Fruit fly (Drosophila melanogaster) whole organism, embryonic: ENCODE data around the gene snz.

ENCODE experiments used
- Adf1 ChIP-seq: fragments of 200-800 bp; sonication (Bioruptor generic); IDR thresholded peaks from 2 replicates; pipeline ENCODE4 v1.3.6; 2022; ENCODE audit warnings: missing biosample characterization, missing genetic modification characterization
- CG12104 ChIP-seq: fragments of 200-800 bp; sonication (Bioruptor generic); optimal IDR thresholded peaks from 3 replicates; lab custom pipeline; 2016; ENCODE audit warnings: missing biosample characterization, missing genetic modification characterization
- CG17912 ChIP-seq: fragments of 200-800 bp; sonication (Bioruptor generic); optimal IDR thresholded peaks from 2 replicates; lab custom pipeline; 2018; ENCODE audit warnings: missing biosample characterization, mild to moderate bottlenecking, missing genetic modification characterization
- CG1832 ChIP-seq: fragments of 200-800 bp; sonication (Bioruptor generic); optimal IDR thresholded peaks from 2 replicates; lab custom pipeline; 2017; ENCODE audit warnings: missing biosample characterization, mild to moderate bottlenecking, missing genetic modification characterization, inconsistent platforms
- CG18764 ChIP-seq: fragments of 200-800 bp; sonication (Bioruptor generic); optimal IDR thresholded peaks from 3 replicates; lab custom pipeline; 2016; ENCODE audit warnings: missing biosample characterization, missing genetic modification characterization
- CG2875 ChIP-seq: fragments of 200-800 bp; sonication (Bioruptor generic); optimal IDR thresholded peaks from 2 replicates; lab custom pipeline; 2017; ENCODE audit warnings: missing biosample characterization, mild to moderate bottlenecking, missing genetic modification characterization, missing genetic modification reagents
- CG5180 ChIP-seq: fragments of 200-800 bp; sonication (Bioruptor generic); optimal IDR thresholded peaks from 3 replicates; lab custom pipeline; 2017; ENCODE audit warnings: missing biosample characterization, missing genetic modification characterization, mild to moderate bottlenecking, moderate library complexity, missing genetic modification reagents
- CG7987 ChIP-seq: fragments of 200-800 bp; sonication (Bioruptor generic); optimal IDR thresholded peaks from 2 replicates; lab custom pipeline; 2018; ENCODE audit warnings: missing biosample characterization, mild to moderate bottlenecking, missing genetic modification characterization, moderate library complexity
- Camta ChIP-seq: fragments of 200-800 bp; sonication (Bioruptor generic); optimal IDR thresholded peaks from 2 replicates; lab custom pipeline; 2016; ENCODE audit warnings: missing biosample characterization, missing genetic modification characterization
- D19B ChIP-seq: fragments of 200-800 bp; sonication (Bioruptor generic); optimal IDR thresholded peaks from 2 replicates; lab custom pipeline; 2017; ENCODE audit warnings: missing biosample characterization, mild to moderate bottlenecking, missing genetic modification characterization
- Gug ChIP-seq: fragments of 200-800 bp; sonication (Bioruptor generic); IDR thresholded peaks from 4 replicates; pipeline ENCODE4 v1.3.6; 2022; ENCODE audit warnings: missing biosample characterization, missing genetic modification characterization
- HHEX ChIP-seq: fragments of 200-800 bp; sonication (Bioruptor generic); optimal IDR thresholded peaks from 3 replicates; lab custom pipeline; 2017; ENCODE audit warnings: missing biosample characterization, mild to moderate bottlenecking, missing genetic modification characterization, missing genetic modification reagents
- HLH54F ChIP-seq: fragments of 200-800 bp; sonication (Bioruptor generic); optimal IDR thresholded peaks from 3 replicates; lab custom pipeline; 2016; ENCODE audit warnings: missing biosample characterization, missing genetic modification characterization
- Hr39 ChIP-seq: fragments of >200 bp; optimal IDR thresholded peaks from 2 replicates; lab custom pipeline; 2017
- Lhr ChIP-seq: fragments of 200-800 bp; sonication (Bioruptor generic); optimal IDR thresholded peaks from 3 replicates; lab custom pipeline; 2017; ENCODE audit warnings: mild to moderate bottlenecking, missing biosample characterization, missing genetic modification reagents, missing genetic modification characterization
- Lpt ChIP-seq: fragments of >200 bp; optimal IDR thresholded peaks from 2 replicates; lab custom pipeline; 2018; ENCODE audit warnings: missing biosample characterization, missing genetic modification characterization
- MESR4 ChIP-seq: fragments of 200-800 bp; sonication (Bioruptor generic); optimal IDR thresholded peaks from 2 replicates; lab custom pipeline; 2018; ENCODE audit warnings: missing biosample characterization, mild to moderate bottlenecking, missing genetic modification characterization, moderate library complexity
- Meics ChIP-seq: fragments of 200-800 bp; sonication (Bioruptor generic); optimal IDR thresholded peaks from 2 replicates; lab custom pipeline; 2017; ENCODE audit warnings: missing biosample characterization, mild to moderate bottlenecking, missing genetic modification characterization
- Nf-YC ChIP-seq: fragments of 200-800 bp; optimal IDR thresholded peaks from 3 replicates; lab custom pipeline; 2019; ENCODE audit warnings: missing biosample characterization, mild to moderate bottlenecking, missing genetic modification characterization, moderate library complexity
- NfI ChIP-seq: fragments of 200-800 bp; sonication (Bioruptor generic); optimal IDR thresholded peaks from 3 replicates; lab custom pipeline; 2018; ENCODE audit warnings: missing biosample characterization, mild to moderate bottlenecking, missing genetic modification characterization, moderate library complexity
- Rfx ChIP-seq: fragments of 200-800 bp; sonication (Bioruptor generic); IDR thresholded peaks from 2 replicates; pipeline ENCODE4 v1.3.6; 2022; ENCODE audit warnings: missing biosample characterization, missing genetic modification characterization
- Scr ChIP-seq: fragments of 200-800 bp; sonication (Bioruptor generic); IDR thresholded peaks from 2 replicates; pipeline ENCODE4 v1.3.6; 2022; ENCODE audit warnings: missing biosample characterization, missing genetic modification characterization; ENCODE audit not compliant: partially characterized antibody
- TFAM ChIP-seq: fragments of 200-800 bp; sonication (Bioruptor generic); optimal IDR thresholded peaks from 2 replicates; lab custom pipeline; 2017; ENCODE audit warnings: missing biosample characterization, missing genetic modification characterization, inconsistent platforms
- ab ChIP-seq: fragments of 200-800 bp; sonication (Bioruptor generic); optimal IDR thresholded peaks from 2 replicates; lab custom pipeline; 2016; ENCODE audit warnings: missing biosample characterization, missing genetic modification characterization
- ato ChIP-seq: fragments of 200-800 bp; sonication (Bioruptor generic); IDR thresholded peaks from 2 replicates; pipeline ENCODE4 v1.3.6; 2022; ENCODE audit warnings: missing biosample characterization, missing genetic modification characterization; ENCODE audit not compliant: partially characterized antibody
- br ChIP-seq: fragments of >200 bp; optimal IDR thresholded peaks from 2 replicates; lab custom pipeline; 2017
- chn ChIP-seq: fragments of 200-800 bp; sonication (Bioruptor generic); optimal IDR thresholded peaks from 2 replicates; lab custom pipeline; 2016; ENCODE audit warnings: missing biosample characterization, missing genetic modification characterization
- corto ChIP-seq: fragments of 200-800 bp; sonication (Bioruptor generic); optimal IDR thresholded peaks from 2 replicates; lab custom pipeline; 2016; ENCODE audit warnings: missing biosample characterization, mild to moderate bottlenecking, missing genetic modification characterization, moderate library complexity
- cwo ChIP-seq: fragments of 200-800 bp; sonication (Bioruptor generic); optimal IDR thresholded peaks from 3 replicates; lab custom pipeline; 2017; ENCODE audit warnings: missing biosample characterization, missing genetic modification characterization, mild to moderate bottlenecking, moderate library complexity, missing genetic modification reagents
- dm ChIP-seq: fragments of 200-800 bp; sonication (Bioruptor generic); optimal IDR thresholded peaks from 3 replicates; lab custom pipeline; 2016; ENCODE audit warnings: missing biosample characterization, missing genetic modification characterization
- dysf ChIP-seq: fragments of 200-800 bp; sonication (Bioruptor generic); IDR thresholded peaks from 3 replicates; pipeline ENCODE4 v1.3.6; 2022; ENCODE audit warnings: missing biosample characterization, missing genetic modification characterization
- en ChIP-seq: fragments of 200-800 bp; sonication (Bioruptor generic); optimal IDR thresholded peaks from 2 replicates; lab custom pipeline; 2016; ENCODE audit warnings: missing biosample characterization, missing genetic modification characterization
- eve ChIP-seq, 2 experiments: fragments of >200 bp; optimal IDR thresholded peaks; 2 replicates each; lab custom pipeline; 2017; ENCODE audit warnings: missing biosample characterization in 2 of 2, missing genetic modification characterization in 2 of 2
- gcm ChIP-seq: fragments of 200-800 bp; sonication (Bioruptor generic); optimal IDR thresholded peaks from 2 replicates; lab custom pipeline; 2019; ENCODE audit warnings: missing biosample characterization, mild to moderate bottlenecking, missing genetic modification characterization, moderate library complexity
- grau ChIP-seq: fragments of 200-800 bp; optimal IDR thresholded peaks from 3 replicates; lab custom pipeline; 2019; ENCODE audit warnings: missing biosample characterization, mild to moderate bottlenecking, missing genetic modification characterization, moderate library complexity
- mirr ChIP-seq: fragments of 200-800 bp; sonication (Bioruptor generic); optimal IDR thresholded peaks from 3 replicates; lab custom pipeline; 2018; ENCODE audit warnings: missing biosample characterization, mild to moderate bottlenecking, missing genetic modification characterization
- oc ChIP-seq: fragments of 200-800 bp; sonication (Bioruptor generic); optimal IDR thresholded peaks from 2 replicates; lab custom pipeline; 2018; ENCODE audit warnings: missing biosample characterization, mild to moderate bottlenecking, missing genetic modification characterization, moderate library complexity
- odd ChIP-seq: fragments of 200-800 bp; sonication (Bioruptor generic); optimal IDR thresholded peaks from 2 replicates; lab custom pipeline; 2017; ENCODE audit warnings: missing biosample characterization, mild to moderate bottlenecking, missing genetic modification characterization
- otp ChIP-seq: fragments of 200-800 bp; sonication (Bioruptor generic); IDR thresholded peaks from 3 replicates; pipeline ENCODE4, ENCODE4 v1.3.6; 2022; ENCODE audit warnings: missing biosample characterization, missing genetic modification characterization
- pfk ChIP-seq: fragments of 200-800 bp; sonication (Bioruptor generic); optimal IDR thresholded peaks from 2 replicates; lab custom pipeline; 2018; ENCODE audit warnings: missing biosample characterization, mild to moderate bottlenecking, missing genetic modification characterization, moderate library complexity
- phol ChIP-seq: fragments of 200-800 bp; sonication (Bioruptor generic); optimal IDR thresholded peaks from 3 replicates; lab custom pipeline; 2018; ENCODE audit warnings: missing biosample characterization, mild to moderate bottlenecking, missing genetic modification characterization, moderate library complexity
- rib ChIP-seq: fragments of 200-800 bp; sonication (Bioruptor generic); IDR thresholded peaks from 2 replicates; pipeline ENCODE4 v1.3.6; 2022; ENCODE audit warnings: missing biosample characterization, missing genetic modification characterization
- schlank ChIP-seq: fragments of 200-800 bp; sonication (Bioruptor generic); optimal IDR thresholded peaks from 2 replicates; lab custom pipeline; 2018; ENCODE audit warnings: missing biosample characterization, mild to moderate bottlenecking, missing genetic modification characterization
- sna ChIP-seq: fragments of 200-800 bp; sonication (Bioruptor generic); IDR thresholded peaks from 2 replicates; pipeline ENCODE4 v1.3.6; 2022; ENCODE audit warnings: missing biosample characterization, missing genetic modification characterization; ENCODE audit not compliant: partially characterized antibody
- sqz ChIP-seq: fragments of 200-800 bp; sonication (Bioruptor generic); optimal IDR thresholded peaks from 3 replicates; lab custom pipeline; 2018; ENCODE audit warnings: missing biosample characterization, mild to moderate bottlenecking, missing genetic modification characterization
- ssp ChIP-seq: fragments of 200-800 bp; sonication (Bioruptor generic); IDR thresholded peaks from 2 replicates; pipeline ENCODE4 v1.3.6; 2022; ENCODE audit warnings: missing biosample characterization, missing genetic modification characterization
- stc ChIP-seq: fragments of 200-800 bp; sonication (Bioruptor generic); IDR thresholded peaks from 2 replicates; pipeline ENCODE4 v1.3.6; 2022; ENCODE audit warnings: missing biosample characterization, missing genetic modification characterization
- toy ChIP-seq: fragments of 200-800 bp; sonication (Bioruptor generic); IDR thresholded peaks from 2 replicates; pipeline ENCODE4 v1.3.6; 2022; ENCODE audit warnings: missing biosample characterization, missing genetic modification characterization
- tup ChIP-seq: fragments of 200-800 bp; sonication (Bioruptor generic); optimal IDR thresholded peaks from 2 replicates; lab custom pipeline; 2016; ENCODE audit warnings: missing biosample characterization, mild to moderate bottlenecking, missing genetic modification characterization, moderate library complexity

snz gene

dm6 chrX:7937588-7938481 is 25.9 kb downstream of the snz start (continued):
- TF ChIP-seq CG2875 (GFP tag; lab: Kevin White, UChicago) (peak; percentile 74), CG7987 (GFP tag; lab: Kevin White, UChicago) (peak; percentile 33), D19B (GFP tag; lab: Kevin White, UChicago) (no peak), dm (peak; percentile 72), stc (GFP tag; lab: Robert Waterston, UW) (peak; percentile 60), CG5180 (GFP tag; lab: Kevin White, UChicago) (peak; percentile 77), ato (GFP tag; lab: Robert Waterston, UW) (no peak), MESR4 (GFP tag; lab: Kevin White, UChicago) (no peak), CG18764 (peak; percentile 61), rib (GFP tag; lab: Robert Waterston, UW) (no peak), Hr39 (lab: Kevin White, UChicago) (no peak), TFAM (GFP tag; lab: Kevin White, UChicago) (peak; percentile 40), eve (GFP tag; optimal IDR thresholded peaks at IDR 0.05; lab: Kevin White, UChicago) (peak in 1 of 2 experiments; percentile 46), NfI (peak; percentile 80), ab (GFP tag; lab: Kevin White, UChicago) (peak; percentile 59), grau (tag; lab: Kevin White, UChicago) (peak; percentile 74), Nf-YC (tag; lab: Kevin White, UChicago) (peak; percentile 62), Meics (GFP tag; lab: Kevin White, UChicago) (peak; percentile 68), dysf (peak; percentile 75; the same call in 2 of the 3 replicates), CG12104 (GFP tag; lab: Kevin White, UChicago) (peak; percentile 52), toy (GFP tag; lab: Robert Waterston, UW) (no peak), br (lab: Kevin White, UChicago) (no peak), Lhr (GFP tag; lab: Kevin White, UChicago) (peak; percentile 73), Adf1 (GFP tag; lab: Robert Waterston, UW) (no peak), chn (GFP tag; lab: Kevin White, UChicago) (peak; percentile 82), Rfx (GFP tag; lab: Robert Waterston, UW) (peak; percentile 50), Gug (GFP tag; lab: Robert Waterston, UW) (peak; percentile 82), phol (tag; lab: Kevin White, UChicago) (peak; percentile 92), ssp (GFP tag; lab: Robert Waterston, UW) (peak; percentile 61), schlank (tag; lab: Kevin White, UChicago) (no peak), CG17912 (GFP tag; lab: Kevin White, UChicago) (peak; percentile 48), en (peak; percentile 79), Camta (GFP tag; lab: Kevin White, UChicago) (peak; percentile 89), Scr (GFP tag; lab: Robert Waterston, UW) (no peak), gcm (GFP tag; lab: Kevin White, UChicago) (peak; percentile 78), cwo (peak; percentile 58), pfk (GFP tag; lab: Kevin White, UChicago) (no peak), HHEX (peak; percentile 62), sna (GFP tag; lab: Robert Waterston, UW) (no peak), odd (GFP tag; lab: Kevin White, UChicago) (peak; percentile 82), sqz (GFP tag; lab: Kevin White, UChicago) (peak; percentile 82), mirr (GFP tag; lab: Kevin White, UChicago) (no peak), oc (peak; percentile 77), corto (GFP tag; lab: Kevin White, UChicago) (no peak), HLH54F (GFP tag; lab: Kevin White, UChicago) (peak; percentile 56), otp (GFP tag; lab: Robert Waterston, UW) (peak; percentile 68; the same call in 2 of the 3 replicates), Lpt (GFP tag; lab: Kevin White, UChicago) (no peak), tup (no peak), CG1832 (peak; percentile 55)
